Worm (Caenorhabditis elegans) whole organism, L1 larva: Measurements from ENCODE around the gene H03G16.1.

Experiments
- C04F5.9 ChIP-seq: sonication (generic microtip); optimal IDR thresholded peaks from 2 replicates; lab custom pipeline; 2016; ENCODE audit warnings: missing genetic modification characterization, missing compliant biosample characterization
- C16A3.4 ChIP-seq: fragments of 150-350 bp; optimal IDR thresholded peaks from 2 replicates; lab custom pipeline; 2014; ENCODE audit warnings: missing biosample characterization, missing genetic modification characterization
- Y116A8C.19 ChIP-seq: sonication (generic microtip); optimal IDR thresholded peaks from 2 replicates; lab custom pipeline; 2016; ENCODE audit warnings: missing compliant biosample characterization, missing genetic modification characterization, borderline replicate concordance
- ama-1 ChIP-seq: fragments of 150-350 bp; optimal IDR thresholded peaks from 2 replicates; lab custom pipeline; 2014
- blmp-1 ChIP-seq: fragments of 150-350 bp; optimal IDR thresholded peaks from 2 replicates; lab custom pipeline; 2014; ENCODE audit warnings: missing biosample characterization, missing genetic modification characterization
- ceh-63 ChIP-seq: fragments of 200-800 bp; sonication (Bioruptor generic); optimal IDR thresholded peaks from 2 replicates; lab custom pipeline; 2018; ENCODE audit warnings: mild to moderate bottlenecking, missing genetic modification characterization, missing compliant biosample characterization
- ceh-82 ChIP-seq, 3 experiments: fragments of 150-350 bp in 1 of 3; sonication (generic microtip) in 2 of 3; optimal IDR thresholded peaks; 2 replicates each; lab custom pipeline; 2014 to 2017; ENCODE audit warnings: missing biosample characterization in 3 of 3, missing genetic modification characterization in 3 of 3
- ceh-90 ChIP-seq: sonication (generic microtip); optimal IDR thresholded peaks from 2 replicates; lab custom pipeline; 2016; ENCODE audit warnings: missing genetic modification characterization, missing compliant biosample characterization
- dsc-1 ChIP-seq: sonication (generic microtip); optimal IDR thresholded peaks from 2 replicates; lab custom pipeline; 2016; ENCODE audit warnings: mild to moderate bottlenecking, missing genetic modification characterization, missing compliant biosample characterization
- egl-13 ChIP-seq: sonication (generic microtip); optimal IDR thresholded peaks from 2 replicates; lab custom pipeline; 2016; ENCODE audit warnings: missing genotype, missing genetic modification reagents, missing genetic modification characterization, missing compliant biosample characterization
- elt-2 ChIP-seq: sonication (generic microtip); optimal IDR thresholded peaks from 2 replicates; lab custom pipeline; 2016; ENCODE audit warnings: missing genetic modification characterization, mild to moderate bottlenecking, inconsistent platforms, missing compliant biosample characterization, missing genetic modification reagents
- elt-3 ChIP-seq, 6 experiments: fragments of 150-350 bp in 1 of 6; sonication (generic microtip); optimal IDR thresholded peaks; 2 replicates each; lab custom pipeline; 2017 to 2018; ENCODE audit warnings: missing biosample characterization in 6 of 6, missing genetic modification characterization in 6 of 6, inconsistent platforms in 1 of 6
- ets-5 ChIP-seq: fragments of 200-800 bp; sonication (Bioruptor generic); IDR thresholded peaks from 2 replicates; pipeline ENCODE4 v1.3.6; 2022; ENCODE audit warnings: missing genetic modification characterization, missing compliant biosample characterization
- fkh-10 ChIP-seq: sonication (generic microtip); optimal IDR thresholded peaks from 2 replicates; lab custom pipeline; 2017; ENCODE audit warnings: missing biosample characterization, missing genetic modification reagents, missing genetic modification characterization
- fkh-8 ChIP-seq: sonication (generic microtip); optimal IDR thresholded peaks from 2 replicates; lab custom pipeline; 2016; ENCODE audit warnings: mild to moderate bottlenecking, missing genetic modification characterization, missing compliant biosample characterization
- hlh-17 ChIP-seq: fragments of 200-800 bp; sonication (Bioruptor generic); optimal IDR thresholded peaks from 2 replicates; lab custom pipeline; 2018; ENCODE audit warnings: missing genetic modification characterization, mild to moderate bottlenecking, missing compliant biosample characterization, moderate library complexity, borderline replicate concordance
- hpl-2 ChIP-seq: fragments of 150-350 bp; optimal IDR thresholded peaks from 2 replicates; lab custom pipeline; 2014; ENCODE audit warnings: missing biosample characterization, missing genetic modification reagents, missing genetic modification characterization
- irx-1 ChIP-seq: sonication (generic microtip); optimal IDR thresholded peaks from 2 replicates; lab custom pipeline; 2016; ENCODE audit warnings: missing genetic modification characterization, missing compliant biosample characterization
- isw-1 ChIP-seq: fragments of 200-800 bp; sonication (Bioruptor generic); IDR thresholded peaks from 2 replicates; pipeline ENCODE4 v1.3.6; 2022; ENCODE audit warnings: missing genetic modification characterization, missing compliant biosample characterization
- jun-1 ChIP-seq: fragments of 150-350 bp; optimal IDR thresholded peaks from 2 replicates; lab custom pipeline; 2014; ENCODE audit warnings: missing biosample characterization, missing genetic modification reagents, missing genetic modification characterization
- lin-13 ChIP-seq: fragments of 150-350 bp; optimal IDR thresholded peaks from 2 replicates; lab custom pipeline; 2014; ENCODE audit warnings: missing biosample characterization, missing genetic modification reagents, missing genetic modification characterization
- lir-3 ChIP-seq: sonication (generic microtip); optimal IDR thresholded peaks from 2 replicates; lab custom pipeline; 2016; ENCODE audit warnings: mild to moderate bottlenecking, missing genetic modification characterization, moderate library complexity, missing compliant biosample characterization; ENCODE audit not compliant: poor library complexity
- lsy-2 ChIP-seq, 2 experiments: fragments of 150-350 bp; optimal IDR thresholded peaks; 2 replicates each; lab custom pipeline; 2014; ENCODE audit warnings: missing biosample characterization in 2 of 2, missing genetic modification characterization in 2 of 2
- mab-9 ChIP-seq: fragments of 200-800 bp; sonication (Bioruptor generic); IDR thresholded peaks from 2 replicates; pipeline ENCODE4 v1.3.6; 2022; ENCODE audit warnings: missing genetic modification reagents, missing genetic modification characterization, missing compliant biosample characterization
- mef-2 ChIP-seq: fragments of 150-350 bp; optimal IDR thresholded peaks from 2 replicates; lab custom pipeline; 2014; ENCODE audit warnings: missing biosample characterization, missing genetic modification characterization
- nhr-11 ChIP-seq: fragments of 150-350 bp; optimal IDR thresholded peaks from 2 replicates; lab custom pipeline; 2014; ENCODE audit warnings: missing biosample characterization, missing genetic modification characterization
- nhr-12 ChIP-seq: sonication (generic microtip); optimal IDR thresholded peaks from 2 replicates; lab custom pipeline; 2017; ENCODE audit warnings: missing biosample characterization, missing genetic modification characterization
- nhr-237 ChIP-seq: fragments of 150-350 bp; optimal IDR thresholded peaks from 2 replicates; lab custom pipeline; 2014; ENCODE audit warnings: missing biosample characterization, missing genetic modification characterization
- nhr-28 ChIP-seq: fragments of 150-350 bp; optimal IDR thresholded peaks from 2 replicates; lab custom pipeline; 2014; ENCODE audit warnings: missing biosample characterization, missing genetic modification characterization
- nhr-47 ChIP-seq: sonication (generic microtip); optimal IDR thresholded peaks from 2 replicates; lab custom pipeline; 2016; ENCODE audit warnings: mild to moderate bottlenecking, missing genetic modification characterization, moderate library complexity, missing compliant biosample characterization
- nhr-71 ChIP-seq: sonication (generic microtip); optimal IDR thresholded peaks from 2 replicates; lab custom pipeline; 2016; ENCODE audit warnings: mild to moderate bottlenecking, missing genetic modification characterization, moderate library complexity, missing compliant biosample characterization
- nhr-76 ChIP-seq: sonication (generic microtip); optimal IDR thresholded peaks from 2 replicates; lab custom pipeline; 2017; ENCODE audit warnings: missing biosample characterization, missing genetic modification characterization
- nhr-84 ChIP-seq: sonication (generic microtip); optimal IDR thresholded peaks from 2 replicates; lab custom pipeline; 2017; ENCODE audit warnings: missing biosample characterization, missing genetic modification characterization
- nhr-90 ChIP-seq: sonication (generic microtip); optimal IDR thresholded peaks from 2 replicates; lab custom pipeline; 2016; ENCODE audit warnings: mild to moderate bottlenecking, missing genetic modification characterization, missing compliant biosample characterization; ENCODE audit not compliant: poor library complexity
- pag-3 ChIP-seq: sonication (generic microtip); optimal IDR thresholded peaks from 2 replicates; lab custom pipeline; 2017; ENCODE audit warnings: missing genetic modification characterization, mild to moderate bottlenecking, missing compliant biosample characterization, antibody characterized with exemption, borderline replicate concordance; ENCODE audit not compliant: insufficient read depth
- pax-3 ChIP-seq: fragments of 200-800 bp; sonication (Bioruptor generic); optimal IDR thresholded peaks from 2 replicates; lab custom pipeline; 2018; ENCODE audit warnings: mild to moderate bottlenecking, missing genetic modification characterization, moderate library complexity, missing compliant biosample characterization
- pqm-1 ChIP-seq: sonication (generic microtip); optimal IDR thresholded peaks from 3 replicates; lab custom pipeline; 2017; ENCODE audit warnings: missing biosample characterization, missing genetic modification characterization
- skn-1 ChIP-seq: fragments of 150-350 bp; optimal IDR thresholded peaks from 2 replicates; lab custom pipeline; 2014; ENCODE audit warnings: missing biosample characterization, missing genetic modification characterization
- tbx-2 ChIP-seq: sonication (generic microtip); optimal IDR thresholded peaks from 2 replicates; lab custom pipeline; 2016; ENCODE audit warnings: missing genetic modification characterization, missing compliant biosample characterization
- tlp-1 ChIP-seq: fragments of 150-350 bp; optimal IDR thresholded peaks from 2 replicates; lab custom pipeline; 2014; ENCODE audit warnings: missing biosample characterization, missing genetic modification characterization
- unc-30 ChIP-seq: sonication (generic microtip); optimal IDR thresholded peaks from 2 replicates; lab custom pipeline; 2017; ENCODE audit warnings: missing biosample characterization, missing genetic modification characterization
- unc-62 ChIP-seq: fragments of 150-350 bp; optimal IDR thresholded peaks from 2 replicates; lab custom pipeline; 2014; ENCODE audit warnings: missing biosample characterization, missing genetic modification reagents, missing genetic modification characterization
- unc-86 ChIP-seq: sonication (generic microtip); optimal IDR thresholded peaks from 2 replicates; lab custom pipeline; 2016; ENCODE audit warnings: missing genetic modification characterization, missing compliant biosample characterization
- unc-98 ChIP-seq: fragments of 200-800 bp; sonication (Bioruptor generic); IDR thresholded peaks from 2 replicates; pipeline ENCODE4 v1.3.6; 2022; ENCODE audit warnings: missing genetic modification characterization, missing compliant biosample characterization
- xbp-1 ChIP-seq: sonication (generic microtip); optimal IDR thresholded peaks from 2 replicates; lab custom pipeline; 2016; ENCODE audit warnings: missing genetic modification characterization, missing compliant biosample characterization
- zip-4 ChIP-seq: fragments of 200-800 bp; sonication (Bioruptor generic); optimal IDR thresholded peaks from 2 replicates; lab custom pipeline; 2018; ENCODE audit warnings: mild to moderate bottlenecking, missing genetic modification characterization, moderate library complexity, missing compliant biosample characterization
- ztf-4 ChIP-seq: fragments of 150-350 bp; optimal IDR thresholded peaks from 2 replicates; lab custom pipeline; 2014; ENCODE audit warnings: missing biosample characterization, missing genetic modification characterization

The H03G16.1 gene

DNA sequence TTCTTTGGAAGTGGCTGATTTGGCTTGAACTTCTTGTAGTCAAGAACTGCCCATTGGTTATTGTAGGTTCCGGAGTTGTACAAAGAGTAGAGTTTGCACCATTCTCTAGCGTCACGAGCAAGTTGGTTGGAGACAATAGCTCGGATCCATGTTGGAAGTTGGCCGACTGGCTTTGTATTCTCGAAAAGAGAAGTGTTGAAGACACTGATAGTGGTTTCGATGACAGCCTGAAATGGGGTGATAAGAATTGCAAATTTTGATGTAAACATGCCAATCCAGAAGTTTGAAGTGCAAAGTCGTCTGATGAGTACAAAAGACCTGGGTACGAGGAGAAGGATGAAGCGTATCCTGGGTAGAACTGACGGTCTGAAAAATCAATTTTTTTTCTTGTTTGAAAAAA lies 42.6 kb downstream of the H03G16.1 start:
- TF ChIP-seq unc-98 (GFP tag; lab: Robert Waterston, UW): no peak
- TF ChIP-seq irx-1: no peak
- TF ChIP-seq pax-3 (tag; lab: Kevin White, UChicago): no peak
- no peak for TF ChIP-seq egl-13 (tag; lab: Kevin White, UChicago)

DNA sequence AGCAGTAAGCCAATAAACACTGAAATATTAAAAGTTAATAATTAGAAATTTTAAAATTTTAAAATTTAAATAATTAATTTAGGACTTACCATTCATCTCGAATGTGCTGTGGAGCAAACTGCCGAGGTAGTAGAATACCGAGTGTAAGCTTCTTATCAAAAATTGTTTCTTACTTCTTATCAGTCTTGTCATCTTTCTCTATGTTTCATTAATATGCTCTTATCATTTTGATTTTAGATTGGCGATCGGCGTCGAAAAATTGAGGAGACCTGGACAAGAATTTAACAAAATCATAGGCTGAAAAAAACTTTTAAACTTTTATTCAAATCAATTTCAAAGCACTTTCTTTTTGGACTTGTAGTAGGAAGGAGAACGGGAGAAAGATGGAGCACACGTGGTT lies 44.1 kb downstream of the H03G16.1 start, which contains the start of gene F09B12.3:
Gene F09B12.3 (minus strand): TSS at position 192 of the 400 bp plus-strand sequence.
- TF ChIP-seq elt-3 (tag; optimal IDR thresholded peaks at IDR 0.05; lab: Kevin White, UChicago) (no peak), tlp-1 (tag; lab: Kevin White, UChicago) (peak; percentile 33), elt-2 (tag; lab: Kevin White, UChicago) (peak; percentile 77), tbx-2 (no peak), pqm-1 (tag; lab: Kevin White, UChicago) (peak; percentile 55), nhr-11 (tag; lab: Kevin White, UChicago) (no peak), ets-5 (GFP tag; lab: Robert Waterston, UW) (no peak), hlh-17 (GFP tag; lab: Kevin White, UChicago) (no peak), lsy-2 (tag; optimal IDR thresholded peaks at IDR 0.05; lab: Kevin White, UChicago) (no peak), Y116A8C.19 (tag; lab: Kevin White, UChicago) (no peak)
- TF ChIP-seq, all 84 proteins: peak for 3

DNA sequence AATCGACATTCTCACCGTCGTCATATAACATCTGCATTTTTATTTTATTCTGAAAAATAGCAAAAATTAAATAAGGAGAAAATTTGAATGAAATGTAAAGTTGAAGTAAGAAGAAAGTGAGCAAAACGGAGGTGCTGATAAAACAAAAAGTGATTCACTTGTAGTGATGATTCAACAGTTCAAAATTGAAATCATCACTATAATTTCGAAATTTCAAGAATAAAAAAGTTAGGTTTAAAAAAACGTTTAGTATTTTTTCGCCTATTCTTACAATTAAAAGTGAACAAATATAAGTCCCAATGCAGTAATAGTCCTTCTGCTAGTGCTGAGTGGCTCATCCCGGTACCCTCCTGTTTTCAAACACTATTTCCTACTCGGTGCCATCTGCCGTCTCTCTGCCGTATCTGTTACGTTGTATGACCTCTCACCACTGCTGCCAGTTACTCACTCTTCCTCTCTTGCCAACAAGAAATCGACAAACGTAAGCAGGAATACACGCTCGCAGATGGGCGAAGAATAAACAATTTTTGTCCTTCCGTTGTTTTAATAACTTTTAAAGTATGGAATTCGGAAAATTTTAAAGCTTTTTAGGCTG lies 46.8 kb downstream of the H03G16.1 start, which contains the start of gene dhhc-1:
Gene dhhc-1 (minus strand): TSS at position 51 of the 595 bp plus-strand sequence.
- TF ChIP-seq unc-62 (GFP tag; lab: Kevin White, UChicago) (no peak), pqm-1 (tag; lab: Kevin White, UChicago) (no peak), lsy-2 (tag; optimal IDR thresholded peaks at IDR 0.05; lab: Kevin White, UChicago) (peak in 1 of 2 experiments; percentile 15), nhr-84 (tag; lab: Kevin White, UChicago) (no peak), irx-1 (no peak), ztf-4 (tag; lab: Kevin White, UChicago) (no peak), fkh-8 (tag; lab: Kevin White, UChicago) (no peak), unc-86 (no peak), nhr-76 (tag; lab: Kevin White, UChicago) (no peak), C16A3.4 (tag; lab: Kevin White, UChicago) (no peak), pag-3 (tag; lab: Kevin White, UChicago) (peak; percentile 63), hpl-2 (GFP tag; lab: Kevin White, UChicago) (no peak), unc-30 (tag; lab: Kevin White, UChicago) (no peak), ets-5 (GFP tag; lab: Robert Waterston, UW) (no peak), xbp-1 (tag; lab: Kevin White, UChicago) (peak; percentile 24), lin-13 (GFP tag; lab: Kevin White, UChicago) (no peak), ceh-63 (GFP tag; lab: Kevin White, UChicago) (no peak), fkh-10 (GFP tag; lab: Kevin White, UChicago) (no peak), nhr-12 (tag; lab: Kevin White, UChicago) (no peak), nhr-237 (tag; lab: Kevin White, UChicago) (no peak), ama-1 (lab: Kevin White, UChicago) (no peak), lir-3 (no peak), isw-1 (GFP tag; lab: Robert Waterston, UW) (no peak; the same call in 1 of the 2 replicates), nhr-47 (peak; percentile 29), mef-2 (tag; lab: Kevin White, UChicago) (no peak), tlp-1 (tag; lab: Kevin White, UChicago) (no peak), mab-9 (GFP tag; lab: Robert Waterston, UW) (no peak), nhr-71 (tag; lab: Kevin White, UChicago) (peak; percentile 60), nhr-28 (tag; lab: Kevin White, UChicago) (no peak), unc-98 (GFP tag; lab: Robert Waterston, UW) (no peak), zip-4 (GFP tag; lab: Kevin White, UChicago) (no peak), tbx-2 (peak; percentile 31), nhr-90 (no peak), ceh-90 (tag; lab: Kevin White, UChicago) (no peak), ceh-82 (tag; optimal IDR thresholded peaks at IDR 0.05; lab: Kevin White, UChicago) (peak; percentile 19 to 60 (median 28)), egl-13 (tag; lab: Kevin White, UChicago) (no peak), jun-1 (no peak), blmp-1 (tag; lab: Kevin White, UChicago) (peak; percentile 42), dsc-1 (tag; lab: Kevin White, UChicago) (no peak), C04F5.9 (tag; lab: Kevin White, UChicago) (no peak), skn-1 (tag; lab: Kevin White, UChicago) (no peak)
